Worm (Caenorhabditis elegans): ENCODE measurements around the gene lsm-7.

- TF ChIP-seq snpc-4 (tag; optimal IDR thresholded peaks at IDR 0.05) (no peak), fkh-10 (GFP tag; optimal IDR thresholded peaks at IDR 0.05) (no peak), egl-5 (tag; optimal IDR thresholded peaks at IDR 0.05) (no peak), nhr-77 (tag; optimal IDR thresholded peaks at IDR 0.05) (no peak)
These were observed 47.3 kb downstream of the lsm-7 start for ce11 chrIV:10980628-10981027.
